Worm (Caenorhabditis elegans) whole organism, L2 larva: ENCODE data around the gene gsp-2.

ENCODE experiments used
- C34F6.9 ChIP-seq: fragments of 150-350 bp; optimal IDR thresholded peaks from 2 replicates; lab custom pipeline; 2014; ENCODE audit warnings: missing biosample characterization, missing genetic modification characterization
- F13H6.1 ChIP-seq: sonication (generic microtip); optimal IDR thresholded peaks from 2 replicates; lab custom pipeline; 2016; ENCODE audit warnings: missing genetic modification characterization, missing compliant biosample characterization
- Y55F3AM.14 ChIP-seq: fragments of 200-800 bp; sonication (Bioruptor generic); optimal IDR thresholded peaks from 2 replicates; lab custom pipeline; 2018; ENCODE audit warnings: mild to moderate bottlenecking, missing genetic modification characterization, missing compliant biosample characterization
- ZK546.5 ChIP-seq: sonication (generic microtip); optimal IDR thresholded peaks from 2 replicates; lab custom pipeline; 2017; ENCODE audit warnings: missing biosample characterization, missing genetic modification characterization
- alr-1 ChIP-seq: fragments of 150-350 bp; optimal IDR thresholded peaks from 2 replicates; lab custom pipeline; 2014; ENCODE audit warnings: missing biosample characterization, missing genetic modification characterization
- aly-2 ChIP-seq: fragments of 150-350 bp; optimal IDR thresholded peaks from 2 replicates; lab custom pipeline; 2014; ENCODE audit warnings: missing biosample characterization, missing genetic modification characterization
- ama-1 ChIP-seq: fragments of 150-350 bp; optimal IDR thresholded peaks from 2 replicates; lab custom pipeline; 2018; ENCODE audit warnings: inconsistent platforms
- blmp-1 ChIP-seq: sonication (generic microtip); optimal IDR thresholded peaks from 2 replicates; lab custom pipeline; 2017; ENCODE audit warnings: missing genetic modification characterization, mild to moderate bottlenecking, missing compliant biosample characterization, antibody characterized with exemption, moderate library complexity; ENCODE audit not compliant: insufficient read depth
- ceh-16 ChIP-seq: fragments of 150-350 bp; optimal IDR thresholded peaks from 2 replicates; lab custom pipeline; 2014; ENCODE audit warnings: missing biosample characterization, missing genetic modification characterization
- crh-2 ChIP-seq: sonication (generic microtip); optimal IDR thresholded peaks from 2 replicates; lab custom pipeline; 2017; ENCODE audit warnings: missing biosample characterization, missing genetic modification characterization
- dmd-4 ChIP-seq: sonication (generic microtip); optimal IDR thresholded peaks from 2 replicates; lab custom pipeline; 2017; ENCODE audit warnings: missing biosample characterization, missing genetic modification characterization
- elt-3 ChIP-seq: sonication (generic microtip); optimal IDR thresholded peaks from 2 replicates; lab custom pipeline; 2017; ENCODE audit warnings: missing biosample characterization, missing genetic modification characterization
- fos-1 ChIP-seq: fragments of 150-350 bp; optimal IDR thresholded peaks from 2 replicates; lab custom pipeline; 2014; ENCODE audit warnings: missing biosample characterization, missing genetic modification characterization
- gmeb-1 ChIP-seq: fragments of 150-350 bp; optimal IDR thresholded peaks from 2 replicates; lab custom pipeline; 2014; ENCODE audit warnings: missing biosample characterization, missing genetic modification characterization
- lin-11 ChIP-seq: fragments of 150-350 bp; sonication (generic microtip); optimal IDR thresholded peaks from 2 replicates; lab custom pipeline; 2014; ENCODE audit warnings: missing biosample characterization, missing genetic modification characterization, inconsistent platforms, mixed read lengths
- lin-13 ChIP-seq: fragments of 150-350 bp; optimal IDR thresholded peaks from 2 replicates; lab custom pipeline; 2014; ENCODE audit warnings: missing biosample characterization, missing genetic modification reagents, missing genetic modification characterization
- lsy-2 ChIP-seq, 2 experiments: fragments of 150-350 bp in 1 of 2; sonication (generic microtip) in 1 of 2; optimal IDR thresholded peaks; 2 replicates each; lab custom pipeline; 2014 to 2017; ENCODE audit warnings: missing biosample characterization in 2 of 2, missing genetic modification characterization in 2 of 2
- mab-5 ChIP-seq: fragments of 150-350 bp; optimal IDR thresholded peaks from 2 replicates; lab custom pipeline; 2014; ENCODE audit warnings: missing biosample characterization, missing genetic modification characterization
- mbf-1 ChIP-seq: sonication (generic microtip); optimal IDR thresholded peaks from 2 replicates; lab custom pipeline; 2017; ENCODE audit warnings: missing biosample characterization, missing genetic modification characterization
- mdl-1 ChIP-seq, 2 experiments: fragments of 150-350 bp in 1 of 2; sonication (generic microtip) in 1 of 2; optimal IDR thresholded peaks; 2 replicates each; lab custom pipeline; 2017; ENCODE audit warnings: missing biosample characterization in 2 of 2, missing genetic modification characterization in 2 of 2
- nhr-10 ChIP-seq: sonication (generic microtip); optimal IDR thresholded peaks from 2 replicates; lab custom pipeline; 2017; ENCODE audit warnings: missing biosample characterization, missing genetic modification characterization
- nhr-11 ChIP-seq: fragments of 150-350 bp; optimal IDR thresholded peaks from 2 replicates; lab custom pipeline; 2014; ENCODE audit warnings: missing biosample characterization, missing genetic modification characterization
- nhr-12 ChIP-seq: fragments of 150-350 bp; optimal IDR thresholded peaks from 2 replicates; lab custom pipeline; 2014; ENCODE audit warnings: missing biosample characterization, missing genetic modification characterization
- nhr-129 ChIP-seq: fragments of 150-350 bp; optimal IDR thresholded peaks from 2 replicates; lab custom pipeline; 2014; ENCODE audit warnings: missing biosample characterization, missing genetic modification characterization
- nhr-21 ChIP-seq: fragments of 150-350 bp; optimal IDR thresholded peaks from 2 replicates; lab custom pipeline; 2014; ENCODE audit warnings: missing biosample characterization, missing genetic modification characterization
- nhr-23 ChIP-seq: fragments of 150-350 bp; optimal IDR thresholded peaks from 2 replicates; lab custom pipeline; 2014; ENCODE audit warnings: missing biosample characterization, missing genetic modification reagents, missing genetic modification characterization
- nhr-237 ChIP-seq: fragments of 150-350 bp; optimal IDR thresholded peaks from 2 replicates; lab custom pipeline; 2014; ENCODE audit warnings: missing biosample characterization, missing genetic modification characterization
- nhr-25 ChIP-seq: fragments of 150-350 bp; sonication (generic microtip); optimal IDR thresholded peaks from 3 replicates; lab custom pipeline; 2014; ENCODE audit warnings: missing biosample characterization, missing genetic modification characterization
- nhr-6 ChIP-seq: fragments of 150-350 bp; optimal IDR thresholded peaks from 2 replicates; lab custom pipeline; 2014; ENCODE audit warnings: missing biosample characterization, missing genetic modification characterization
- nhr-77 ChIP-seq: fragments of 150-350 bp; optimal IDR thresholded peaks from 2 replicates; lab custom pipeline; 2014; ENCODE audit warnings: missing biosample characterization, missing genetic modification characterization
- peb-1 ChIP-seq: fragments of 150-350 bp; optimal IDR thresholded peaks from 2 replicates; lab custom pipeline; 2014; ENCODE audit warnings: missing biosample characterization, missing genetic modification characterization
- sem-4 ChIP-seq: fragments of 150-350 bp; optimal IDR thresholded peaks from 2 replicates; lab custom pipeline; 2014; ENCODE audit warnings: missing biosample characterization, missing genetic modification reagents, missing genetic modification characterization
- sma-3 ChIP-seq: sonication (generic microtip); optimal IDR thresholded peaks from 2 replicates; lab custom pipeline; 2016; ENCODE audit warnings: missing genetic modification reagents, missing genetic modification characterization, missing compliant biosample characterization
- sma-9 ChIP-seq, 2 experiments: fragments of 150-350 bp in 1 of 2; sonication (generic microtip) in 1 of 2; optimal IDR thresholded peaks; 2 replicates each; lab custom pipeline; 2014 to 2016; ENCODE audit warnings: missing genetic modification characterization in 2 of 2, mild to moderate bottlenecking in 1 of 2, missing biosample characterization in 1 of 2, missing compliant biosample characterization in 1 of 2, missing genetic modification reagents in 1 of 2, moderate library complexity in 1 of 2
- snpc-4 ChIP-seq: fragments of 150-350 bp; optimal IDR thresholded peaks from 2 replicates; lab custom pipeline; 2014; ENCODE audit warnings: missing biosample characterization, missing genetic modification characterization
- unc-39 ChIP-seq: fragments of 150-350 bp; optimal IDR thresholded peaks from 2 replicates; lab custom pipeline; 2014; ENCODE audit warnings: missing biosample characterization, missing genetic modification characterization
- unc-55 ChIP-seq: fragments of 150-350 bp; sonication (generic microtip); optimal IDR thresholded peaks from 3 replicates; lab custom pipeline; 2014; ENCODE audit warnings: missing biosample characterization, missing genetic modification reagents, missing genetic modification characterization
- zag-1 ChIP-seq: fragments of 150-350 bp; optimal IDR thresholded peaks from 2 replicates; lab custom pipeline; 2014; ENCODE audit warnings: missing biosample characterization, missing genetic modification characterization
- ztf-1 ChIP-seq: fragments of 200-800 bp; sonication (Bioruptor generic); conservative IDR thresholded peaks from 2 replicates; pipeline ENCODE4 v1.3.6; 2022; ENCODE audit warnings: missing genetic modification characterization, missing compliant biosample characterization
- ztf-11 ChIP-seq: sonication (generic microtip); optimal IDR thresholded peaks from 2 replicates; lab custom pipeline; 2017; ENCODE audit warnings: missing biosample characterization, missing genetic modification characterization

gsp-2 gene

DNA sequence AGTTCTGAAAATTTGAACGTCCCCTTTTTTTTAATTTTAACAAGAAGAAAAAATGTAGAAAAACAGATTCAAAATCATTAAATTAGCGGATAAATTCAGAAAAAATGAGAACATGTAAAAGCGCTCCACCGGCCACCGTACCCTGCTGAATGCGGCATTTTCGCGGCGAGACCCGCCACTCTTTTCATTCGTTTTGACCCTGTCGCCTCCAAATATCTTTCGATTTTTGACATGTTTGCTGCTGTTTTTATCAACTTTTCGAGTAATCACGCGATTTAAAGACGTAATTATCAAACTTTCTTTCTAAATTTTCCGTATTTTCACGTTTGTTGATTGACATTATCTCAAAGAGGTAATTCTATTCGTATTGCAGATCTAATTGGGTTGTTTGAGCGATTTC lies at the start of gene gsp-2:
Gene gsp-2, plus strand, starts transcription at position 374 of the 400 bp plus-strand sequence.
- TF ChIP-seq dmd-4 (tag; lab: Kevin White, UChicago) (no peak), nhr-6 (tag; lab: Kevin White, UChicago) (no peak), lin-11 (tag; lab: Kevin White, UChicago) (peak; percentile 87), zag-1 (tag; lab: Kevin White, UChicago) (no peak), unc-55 (GFP tag; lab: Kevin White, UChicago) (peak; percentile 87), ama-1 (lab: Kevin White, UChicago) (peak; percentile 58), mbf-1 (tag; lab: Kevin White, UChicago) (no peak), ZK546.5 (peak; percentile 86), blmp-1 (tag; lab: Kevin White, UChicago) (peak; percentile 22), nhr-10 (tag; lab: Kevin White, UChicago) (no peak), F13H6.1 (tag; lab: Kevin White, UChicago) (peak; percentile 23), gmeb-1 (tag; lab: Kevin White, UChicago) (peak; percentile 71), nhr-25 (tag; lab: Kevin White, UChicago) (peak; percentile 29), sma-9 (GFP tag; optimal IDR thresholded peaks at IDR 0.05; lab: Kevin White, UChicago) (peak; percentile 33), sma-9 (tag; optimal IDR thresholded peaks at IDR 0.05; lab: Kevin White, UChicago) (no peak), fos-1 (tag; lab: Kevin White, UChicago) (peak; percentile 46), ztf-11 (tag; lab: Kevin White, UChicago) (no peak), peb-1 (no peak), nhr-77 (tag; lab: Kevin White, UChicago) (no peak), nhr-21 (tag; lab: Kevin White, UChicago) (peak; percentile 27), aly-2 (tag; lab: Kevin White, UChicago) (no peak), mdl-1 (tag; optimal IDR thresholded peaks at IDR 0.05; lab: Kevin White, UChicago) (no peak), elt-3 (no peak), C34F6.9 (tag; lab: Kevin White, UChicago) (peak; percentile 81), nhr-12 (tag; lab: Kevin White, UChicago) (no peak), nhr-237 (tag; lab: Kevin White, UChicago) (no peak), nhr-129 (tag; lab: Kevin White, UChicago) (peak; percentile 77), crh-2 (tag; lab: Kevin White, UChicago) (peak; percentile 77), sma-3 (peak; percentile 59), ceh-16 (tag; lab: Kevin White, UChicago) (peak; percentile 42), Y55F3AM.14 (GFP tag; lab: Kevin White, UChicago) (peak; percentile 43), lin-13 (peak; percentile 75), lsy-2 (tag; optimal IDR thresholded peaks at IDR 0.05; lab: Kevin White, UChicago) (peak; percentile 86 to 97), snpc-4 (peak; percentile 54), ztf-1 (GFP tag; lab: Robert Waterston, UW) (no peak), sem-4 (peak; percentile 51)
- TF ChIP-seq, all 48 proteins: peak for 21

ce11 chrIII:7287503-7287902 lies 48.9 kb upstream of the gsp-2 start, which contains the start of gene ykt-6:
ykt-6 (minus strand) TSS chrIII:7287603.
- TF ChIP-seq lsy-2 (tag; optimal IDR thresholded peaks at IDR 0.05; lab: Kevin White, UChicago) (no peak), crh-2 (tag; lab: Kevin White, UChicago) (no peak), mab-5 (tag; lab: Kevin White, UChicago) (no peak), alr-1 (tag; lab: Kevin White, UChicago) (no peak), nhr-23 (tag; lab: Kevin White, UChicago) (no peak), nhr-11 (no peak), gmeb-1 (tag; lab: Kevin White, UChicago) (no peak), sma-9 (GFP tag; optimal IDR thresholded peaks at IDR 0.05; lab: Kevin White, UChicago) (no peak), sma-9 (tag; optimal IDR thresholded peaks at IDR 0.05; lab: Kevin White, UChicago) (no peak), dmd-4 (tag; lab: Kevin White, UChicago) (no peak), lin-11 (tag; lab: Kevin White, UChicago) (no peak), peb-1 (no peak), fos-1 (tag; lab: Kevin White, UChicago) (no peak)

ce11 chrIII:7290462-7290861 lies 45.9 kb upstream of the gsp-2 start, which contains the start of gene algn-11:
algn-11 (minus strand) TSS chrIII:7290562.
- TF ChIP-seq crh-2 (tag; lab: Kevin White, UChicago) (no peak), Y55F3AM.14 (GFP tag; lab: Kevin White, UChicago) (no peak), ztf-11 (tag; lab: Kevin White, UChicago) (no peak), unc-39 (tag; lab: Kevin White, UChicago) (no peak), lsy-2 (tag; optimal IDR thresholded peaks at IDR 0.05; lab: Kevin White, UChicago) (no peak)
